1 fruit fly cellular context compared by ENCODE assay signal in genomic region chr3R:18297444-18298297, dm6.
TF ChIP-seq lines count a peak whose summit lies in the region.

No protein-coding gene starts in this region.

TF ChIP-seq in whole organism, embryonic, 481 proteins besides CTCF, POLR2A, EP300 and RAD21 (continued from another document):
- TF ChIP-seq gfzf (GFP tag; optimal IDR thresholded peaks at IDR 0.05; lab: Kevin White, UChicago): no peak
- TF ChIP-seq knrl (GFP tag; IDR thresholded peaks at IDR 0.05; lab: Robert Waterston, UW; ENCODE audit: partially characterized antibody): no peak
- TF ChIP-seq CG13123 (GFP tag; optimal IDR thresholded peaks at IDR 0.05; lab: Kevin White, UChicago): no peak
- no peak for TF ChIP-seq Ets97D (GFP tag; optimal IDR thresholded peaks at IDR 0.05; lab: Kevin White, UChicago)
- no peak for TF ChIP-seq CG5180 (GFP tag; optimal IDR thresholded peaks at IDR 0.05; lab: Kevin White, UChicago)
- no peak for TF ChIP-seq CG13894 (tag; optimal IDR thresholded peaks at IDR 0.05; lab: Kevin White, UChicago)
- peak in 1 of 2 experiments; percentile 3 for TF ChIP-seq chif (GFP tag; optimal IDR thresholded peaks at IDR 0.05; lab: Kevin White, UChicago)
- no peak for TF ChIP-seq Lim3 (GFP tag; IDR thresholded peaks at IDR 0.05; lab: Robert Waterston, UW)
- no peak for TF ChIP-seq slbo (GFP tag; IDR thresholded peaks at IDR 0.05; lab: Robert Waterston, UW)
- TF ChIP-seq Asciz (GFP tag; optimal IDR thresholded peaks at IDR 0.05; lab: Kevin White, UChicago): no peak
- no peak for TF ChIP-seq CG10959 (GFP tag; IDR thresholded peaks at IDR 0.05; lab: Robert Waterston, UW)
- TF ChIP-seq CG14965 (GFP tag; optimal IDR thresholded peaks at IDR 0.05; lab: Kevin White, UChicago; ENCODE audit: borderline replicate concordance): no peak
- TF ChIP-seq bab2 (GFP tag; optimal IDR thresholded peaks at IDR 0.05; lab: Kevin White, UChicago): no peak
- peak; percentile 17 for TF ChIP-seq dmrt99B (tag; optimal IDR thresholded peaks at IDR 0.05; lab: Kevin White, UChicago)
- no peak for TF ChIP-seq br (optimal IDR thresholded peaks at IDR 0.05; lab: Kevin White, UChicago)
- TF ChIP-seq Xrp1 (GFP tag; IDR thresholded peaks at IDR 0.05; lab: Robert Waterston, UW): peak; percentile 28; the same call in 1 of the 2 replicates
- TF ChIP-seq unc-4 (GFP tag; IDR thresholded peaks at IDR 0.05; lab: Robert Waterston, UW; ENCODE audit: partially characterized antibody): no peak
- TF ChIP-seq CG13424 (tag; optimal IDR thresholded peaks at IDR 0.05; lab: Kevin White, UChicago): no peak
- TF ChIP-seq CG3281 (GFP tag; optimal IDR thresholded peaks at IDR 0.05; lab: Kevin White, UChicago): no peak
- TF ChIP-seq CG6765 (GFP tag; optimal IDR thresholded peaks at IDR 0.05; lab: Kevin White, UChicago): no peak
- no peak for TF ChIP-seq org-1 (GFP tag; optimal IDR thresholded peaks at IDR 0.05; lab: Kevin White, UChicago)
- TF ChIP-seq kay (GFP tag; optimal IDR thresholded peaks at IDR 0.05; lab: Kevin White, UChicago): no peak
- no peak for TF ChIP-seq B-H2 (GFP tag; optimal IDR thresholded peaks at IDR 0.05; lab: Kevin White, UChicago)
- TF ChIP-seq CG18476 (GFP tag; optimal IDR thresholded peaks at IDR 0.05; lab: Kevin White, UChicago): no peak
- 0 out of 2 replicates have a peak, but pooled peaks have one; percentile 11 for TF ChIP-seq gsb (GFP tag; IDR thresholded peaks at IDR 0.05; lab: Robert Waterston, UW)
- TF ChIP-seq CG6272 (GFP tag; IDR thresholded peaks at IDR 0.05; lab: Robert Waterston, UW): no peak
- TF ChIP-seq Atf6 (GFP tag; IDR thresholded peaks at IDR 0.05; lab: Robert Waterston, UW): no peak
- no peak for TF ChIP-seq zfh2 (GFP tag; optimal IDR thresholded peaks at IDR 0.05; lab: Kevin White, UChicago)
- no peak for TF ChIP-seq ftz-f1 (GFP tag; optimal IDR thresholded peaks at IDR 0.05; lab: Kevin White, UChicago)
- TF ChIP-seq CG1529 (GFP tag; optimal IDR thresholded peaks at IDR 0.05; lab: Kevin White, UChicago): no peak
- no peak for TF ChIP-seq cas (GFP tag; IDR thresholded peaks at IDR 0.05; lab: Robert Waterston, UW)
- TF ChIP-seq CG8281 (tag; optimal IDR thresholded peaks at IDR 0.05; lab: Kevin White, UChicago): no peak
- TF ChIP-seq CG7839 (tag; optimal IDR thresholded peaks at IDR 0.05; lab: Kevin White, UChicago): no peak
- no peak for TF ChIP-seq chm (GFP tag; IDR thresholded peaks at IDR 0.05; lab: Robert Waterston, UW)
- TF ChIP-seq CG4820 (GFP tag; optimal IDR thresholded peaks at IDR 0.05; lab: Kevin White, UChicago): no peak
- TF ChIP-seq maf-S (GFP tag; optimal IDR thresholded peaks at IDR 0.05; lab: Kevin White, UChicago): no peak
- TF ChIP-seq Dll (GFP tag; IDR thresholded peaks at IDR 0.05; lab: Robert Waterston, UW; ENCODE audit: partially characterized antibody): no peak
- no peak for TF ChIP-seq ac (GFP tag; optimal IDR thresholded peaks at IDR 0.05; lab: Kevin White, UChicago)
- no peak for TF ChIP-seq gce (GFP tag; IDR thresholded peaks at IDR 0.05; lab: Robert Waterston, UW)
- no peak for TF ChIP-seq Xbp1 (GFP tag; optimal IDR thresholded peaks at IDR 0.05; lab: Kevin White, UChicago)
- TF ChIP-seq CG7271 (tag; optimal IDR thresholded peaks at IDR 0.05; lab: Kevin White, UChicago): no peak
- no peak for TF ChIP-seq CG6654 (GFP tag; optimal IDR thresholded peaks at IDR 0.05; lab: Kevin White, UChicago)
- no peak for TF ChIP-seq vnd (GFP tag; IDR thresholded peaks at IDR 0.05; lab: Robert Waterston, UW; ENCODE audit: partially characterized antibody)
- no peak for TF ChIP-seq GATAe (GFP tag; conservative IDR thresholded peaks at IDR 0.05; lab: Robert Waterston, UW)
- no peak for TF ChIP-seq CG17802 (tag; optimal IDR thresholded peaks at IDR 0.05; lab: Kevin White, UChicago)
- no peak for TF ChIP-seq CG16815 (GFP tag; optimal IDR thresholded peaks at IDR 0.05; lab: Kevin White, UChicago)
- no peak for TF ChIP-seq pita (GFP tag; optimal IDR thresholded peaks at IDR 0.05; lab: Kevin White, UChicago)
- TF ChIP-seq ato (GFP tag; IDR thresholded peaks at IDR 0.05; lab: Robert Waterston, UW; ENCODE audit: partially characterized antibody): no peak
- TF ChIP-seq onecut (GFP tag; IDR thresholded peaks at IDR 0.05; lab: Robert Waterston, UW): no peak
- no peak for TF ChIP-seq tin (GFP tag; optimal IDR thresholded peaks at IDR 0.05; lab: Kevin White, UChicago)
- TF ChIP-seq insv (GFP tag; optimal IDR thresholded peaks at IDR 0.05; lab: Kevin White, UChicago): no peak
- no peak for TF ChIP-seq yki (optimal IDR thresholded peaks at IDR 0.05; lab: Kevin White, UChicago)
- TF ChIP-seq PHDP (tag; optimal IDR thresholded peaks at IDR 0.05; lab: Kevin White, UChicago): no peak
- no peak for TF ChIP-seq en (GFP tag; optimal IDR thresholded peaks at IDR 0.05; lab: Kevin White, UChicago)
- TF ChIP-seq CkIIα-i1 (GFP tag; IDR thresholded peaks at IDR 0.05; lab: Robert Waterston, UW): no peak
- TF ChIP-seq fd96Cb (tag; optimal IDR thresholded peaks at IDR 0.05; lab: Kevin White, UChicago): no peak
- no peak for TF ChIP-seq stwl (tag; optimal IDR thresholded peaks at IDR 0.05; lab: Kevin White, UChicago)
- TF ChIP-seq CG3838 (GFP tag; optimal IDR thresholded peaks at IDR 0.05; lab: Kevin White, UChicago): no peak
- TF ChIP-seq CG2120 (GFP tag; optimal IDR thresholded peaks at IDR 0.05; lab: Kevin White, UChicago): no peak
- TF ChIP-seq CG10654 (GFP tag; optimal IDR thresholded peaks at IDR 0.05; lab: Kevin White, UChicago): no peak
- no peak for TF ChIP-seq CG31365 (tag; optimal IDR thresholded peaks at IDR 0.05; lab: Kevin White, UChicago)
- TF ChIP-seq gcm (GFP tag; optimal IDR thresholded peaks at IDR 0.05; lab: Kevin White, UChicago): no peak
- TF ChIP-seq Dek (tag; optimal IDR thresholded peaks at IDR 0.05; lab: Kevin White, UChicago): no peak
- no peak for TF ChIP-seq gcm2 (GFP tag; optimal IDR thresholded peaks at IDR 0.05; lab: Kevin White, UChicago)
- no peak for TF ChIP-seq CG17359 (tag; optimal IDR thresholded peaks at IDR 0.05; lab: Kevin White, UChicago)
- TF ChIP-seq CG1024 (GFP tag; IDR thresholded peaks at IDR 0.05; lab: Robert Waterston, UW): no peak
- no peak for TF ChIP-seq bowl (GFP tag; IDR thresholded peaks at IDR 0.05; lab: Robert Waterston, UW)
- TF ChIP-seq TFAM (GFP tag; optimal IDR thresholded peaks at IDR 0.05; lab: Kevin White, UChicago): no peak
- no peak for TF ChIP-seq fd102C (GFP tag; optimal IDR thresholded peaks at IDR 0.05; lab: Kevin White, UChicago)
- no peak for TF ChIP-seq psq (GFP tag; optimal IDR thresholded peaks at IDR 0.05; lab: Kevin White, UChicago)
- no peak for TF ChIP-seq dpn (GFP tag; optimal IDR thresholded peaks at IDR 0.05; lab: Kevin White, UChicago)
- TF ChIP-seq Hsf (GFP tag; optimal IDR thresholded peaks at IDR 0.05; lab: Kevin White, UChicago): no peak
- TF ChIP-seq CG32772 (GFP tag; IDR thresholded peaks at IDR 0.05; lab: Robert Waterston, UW): no peak
- no peak for TF ChIP-seq fd3F (GFP tag; optimal IDR thresholded peaks at IDR 0.05; lab: Kevin White, UChicago)
- no peak for TF ChIP-seq BtbVII (GFP tag; optimal IDR thresholded peaks at IDR 0.05; lab: Kevin White, UChicago)
- no peak for TF ChIP-seq sd (tag; optimal IDR thresholded peaks at IDR 0.05; lab: Kevin White, UChicago)
- no peak for TF ChIP-seq trh (GFP tag; optimal IDR thresholded peaks at IDR 0.05; lab: Kevin White, UChicago)
- no peak for TF ChIP-seq Nf-YA (GFP tag; IDR thresholded peaks at IDR 0.05; lab: Robert Waterston, UW)
- no peak for TF ChIP-seq CG7556 (GFP tag; optimal IDR thresholded peaks at IDR 0.05; lab: Kevin White, UChicago)
- no peak for TF ChIP-seq prd (optimal IDR thresholded peaks at IDR 0.05; lab: Kevin White, UChicago)
- peak; percentile 40; the same call in 1 of the 3 replicates for TF ChIP-seq prd (GFP tag; IDR thresholded peaks at IDR 0.05; lab: Robert Waterston, UW)
- TF ChIP-seq Sry-β (GFP tag; optimal IDR thresholded peaks at IDR 0.05; lab: Kevin White, UChicago): no peak
- TF ChIP-seq pros (GFP tag; optimal IDR thresholded peaks at IDR 0.05; lab: Kevin White, UChicago): no peak
- TF ChIP-seq CG33557 (GFP tag; optimal IDR thresholded peaks at IDR 0.05; lab: Kevin White, UChicago): no peak
- no peak for TF ChIP-seq CG15479 (GFP tag; optimal IDR thresholded peaks at IDR 0.05; lab: Kevin White, UChicago)
- TF ChIP-seq Oli (tag; optimal IDR thresholded peaks at IDR 0.05; lab: Kevin White, UChicago): no peak
- no peak for TF ChIP-seq CG2116 (GFP tag; optimal IDR thresholded peaks at IDR 0.05; lab: Kevin White, UChicago)
- no peak for TF ChIP-seq CG9797 (GFP tag; optimal IDR thresholded peaks at IDR 0.05; lab: Kevin White, UChicago)
- TF ChIP-seq CG5245 (GFP tag; optimal IDR thresholded peaks at IDR 0.05; lab: Kevin White, UChicago): no peak
- no peak for TF ChIP-seq al (GFP tag; IDR thresholded peaks at IDR 0.05; lab: Robert Waterston, UW)
- no peak for TF ChIP-seq tx (GFP tag; optimal IDR thresholded peaks at IDR 0.05; lab: Kevin White, UChicago)
- no peak for TF ChIP-seq CG34224 (GFP tag; IDR thresholded peaks at IDR 0.05; lab: Robert Waterston, UW; ENCODE audit: partially characterized antibody)
- no peak for TF ChIP-seq ham (GFP tag; IDR thresholded peaks at IDR 0.05; lab: Robert Waterston, UW)
- TF ChIP-seq CG1233 (GFP tag; optimal IDR thresholded peaks at IDR 0.05; lab: Kevin White, UChicago): no peak
TF ChIP-seq in whole organism, embryonic: peak in this region for 58.
